Worm (Caenorhabditis elegans) whole organism, midembryonic: ENCODE results near the gene H04D03.4.

Experiments used
- T22C8.4 ChIP-seq: fragments of 200-800 bp; sonication (Bioruptor generic); IDR thresholded peaks from 2 replicates; pipeline ENCODE4 v1.3.6; 2022; ENCODE audit warnings: missing genetic modification characterization, missing compliant biosample characterization
- klf-2 ChIP-seq: fragments of 200-800 bp; sonication (Bioruptor generic); conservative IDR thresholded peaks from 2 replicates; pipeline ENCODE4 v1.3.6; 2022; ENCODE audit warnings: missing genetic modification reagents, missing genetic modification characterization, missing compliant biosample characterization
- ref-1 ChIP-seq: fragments of 200-800 bp; sonication (Bioruptor generic); conservative IDR thresholded peaks from 2 replicates; pipeline ENCODE4 v1.3.6; 2022; ENCODE audit warnings: missing genetic modification reagents, missing genetic modification characterization, missing compliant biosample characterization

ce11 chrIII:10451012-10451411 is at the start of gene H04D03.4:
- no peak for TF ChIP-seq ref-1 (GFP tag; lab: Robert Waterston, UW)
- no peak for TF ChIP-seq T22C8.4 (GFP tag; lab: Robert Waterston, UW)
- TF ChIP-seq klf-2 (GFP tag; lab: Robert Waterston, UW) = no peak
